Fruit fly (Drosophila melanogaster): ENCODE measurements around the gene yellow-c.

yellow-c gene

DNA sequence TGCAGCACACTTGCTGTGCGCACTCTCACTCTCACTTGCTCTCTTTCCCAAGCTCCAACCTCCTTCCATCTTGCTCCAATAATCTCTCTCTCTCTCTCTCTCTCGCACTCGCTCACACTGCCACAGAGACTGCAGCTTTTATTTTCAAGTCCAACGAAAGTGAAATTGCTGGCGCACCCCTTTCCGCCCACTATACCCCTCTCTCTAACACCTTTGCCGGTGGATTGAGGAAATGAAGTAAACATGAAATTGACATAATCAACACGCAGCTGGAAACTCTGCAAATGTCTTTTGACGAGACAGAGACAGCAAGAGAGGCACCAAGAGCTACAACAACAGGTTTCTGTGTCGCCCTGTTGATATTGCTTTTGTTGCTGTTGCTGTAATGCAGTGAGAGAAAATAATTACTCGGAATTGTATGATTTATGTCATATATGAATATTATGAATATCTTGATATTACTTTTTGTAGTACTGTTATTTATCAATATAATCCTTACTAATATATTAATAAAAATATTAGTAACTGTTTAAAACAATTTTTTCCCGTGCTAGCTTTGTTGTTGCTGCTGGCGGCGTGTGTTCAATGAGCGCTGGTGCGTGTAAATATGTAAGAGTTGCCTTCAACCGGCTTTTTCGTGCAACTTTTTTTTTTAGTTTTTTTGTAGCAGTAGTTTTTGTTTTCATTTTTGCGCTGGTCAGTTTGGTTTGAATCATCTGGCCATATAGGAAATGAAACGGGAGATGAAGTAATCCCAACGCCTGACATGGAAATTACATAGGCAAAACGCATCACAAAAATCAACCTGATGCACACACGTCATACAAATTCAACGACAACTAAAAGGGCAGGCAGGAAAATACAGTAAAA lies 39.4 kb upstream of the yellow-c start (continued):
- TF ChIP-seq CG14860 (GFP tag; IDR thresholded peaks at IDR 0.05; ENCODE audit: partially characterized antibody) (no peak), CG12391 (tag; optimal IDR thresholded peaks at IDR 0.05) (peak; percentile 97), CG14014 (GFP tag; IDR thresholded peaks at IDR 0.05) (peak; percentile 85), esg (GFP tag; conservative IDR thresholded peaks at IDR 0.05) (peak; percentile 92), CG1233 (GFP tag; optimal IDR thresholded peaks at IDR 0.05) (peak; percentile 86), Bdp1 (GFP tag; optimal IDR thresholded peaks at IDR 0.05) (no peak), mam (GFP tag; optimal IDR thresholded peaks at IDR 0.05) (no peak), CG1647 (GFP tag; optimal IDR thresholded peaks at IDR 0.05) (peak; percentile 69), bab2 (GFP tag; optimal IDR thresholded peaks at IDR 0.05) (peak; percentile 36), CG10431 (GFP tag; optimal IDR thresholded peaks at IDR 0.05) (peak; percentile 91), CG14050 (GFP tag; IDR thresholded peaks at IDR 0.05) (peak; percentile 90), Dbx (GFP tag; IDR thresholded peaks at IDR 0.05) (peak; percentile 79; the same call in 2 of the 3 replicates), dpn (GFP tag; optimal IDR thresholded peaks at IDR 0.05) (peak; percentile 21 to 90), CG32532 (GFP tag; IDR thresholded peaks at IDR 0.05) (peak; percentile 87), lola (GFP tag; optimal IDR thresholded peaks at IDR 0.05) (peak in 1 of 3 experiments; percentile 89), ato (GFP tag; IDR thresholded peaks at IDR 0.05; ENCODE audit: partially characterized antibody) (no peak), gsb-n (tag; optimal IDR thresholded peaks at IDR 0.05) (peak; percentile 94), Dip3 (GFP tag; optimal IDR thresholded peaks at IDR 0.05) (no peak), D19A (tag; optimal IDR thresholded peaks at IDR 0.05) (peak; percentile 88), CG12236 (GFP tag; optimal IDR thresholded peaks at IDR 0.05) (peak; percentile 19), CG14441 (GFP tag; IDR thresholded peaks at IDR 0.05) (peak; percentile 92), Fer2 (tag; optimal IDR thresholded peaks at IDR 0.05) (peak; percentile 51), seq (GFP tag; IDR thresholded peaks at IDR 0.05) (peak; percentile 85), Tbp (GFP tag; optimal IDR thresholded peaks at IDR 0.05) (no peak), GATAe (GFP tag; conservative IDR thresholded peaks at IDR 0.05) (no peak), Ada2b (GFP tag; IDR thresholded peaks at IDR 0.05) (peak; percentile 89), chif (GFP tag; optimal IDR thresholded peaks at IDR 0.05) (peak; percentile 46 to 55), Usf (GFP tag; optimal IDR thresholded peaks at IDR 0.05) (peak; percentile 53), CG42726 (GFP tag; IDR thresholded peaks at IDR 0.05; ENCODE audit: partially characterized antibody) (no peak), NK7.1 (GFP tag; optimal IDR thresholded peaks at IDR 0.05) (no peak), CG32767 (GFP tag; IDR thresholded peaks at IDR 0.05) (peak; percentile 92), CrebB (tag; optimal IDR thresholded peaks at IDR 0.05) (peak; percentile 80), twi (tag; optimal IDR thresholded peaks at IDR 0.05) (peak; percentile 73), CG6654 (GFP tag; optimal IDR thresholded peaks at IDR 0.05) (peak; percentile 48), Oaz (GFP tag; IDR thresholded peaks at IDR 0.05) (peak; percentile 86), CG1602 (GFP tag; optimal IDR thresholded peaks at IDR 0.05) (peak; percentile 90), ab (GFP tag; optimal IDR thresholded peaks at IDR 0.05) (peak; percentile 26), CG9817 (tag; optimal IDR thresholded peaks at IDR 0.05) (peak; percentile 73), CG6791 (GFP tag; IDR thresholded peaks at IDR 0.05; ENCODE audit: partially characterized antibody) (0 out of 3 replicates have a peak, but pooled peaks have one; percentile 31), sima (GFP tag; optimal IDR thresholded peaks at IDR 0.05) (no peak), CG17802 (tag; optimal IDR thresholded peaks at IDR 0.05) (peak; percentile 70), Scr (GFP tag; IDR thresholded peaks at IDR 0.05; ENCODE audit: partially characterized antibody) (no peak), caup (GFP tag; optimal IDR thresholded peaks at IDR 0.05; ENCODE audit: severe bottlenecking) (peak; percentile 83), ham (GFP tag; IDR thresholded peaks at IDR 0.05) (peak; percentile 44), Oli (tag; optimal IDR thresholded peaks at IDR 0.05) (peak; percentile 96), CG13775 (GFP tag; optimal IDR thresholded peaks at IDR 0.05) (peak; percentile 83), CG10959 (GFP tag; IDR thresholded peaks at IDR 0.05) (peak; percentile 87), MBD-R2 (GFP tag; IDR thresholded peaks at IDR 0.05) (peak; percentile 53)

All from whole organism, embryonic.